Fruit fly (Drosophila melanogaster): Measurements from ENCODE around the gene Orct.
A peak's percentile ranks its signal among the peaks of the same experiment; 100 is the strongest.

The Orct gene

DNA sequence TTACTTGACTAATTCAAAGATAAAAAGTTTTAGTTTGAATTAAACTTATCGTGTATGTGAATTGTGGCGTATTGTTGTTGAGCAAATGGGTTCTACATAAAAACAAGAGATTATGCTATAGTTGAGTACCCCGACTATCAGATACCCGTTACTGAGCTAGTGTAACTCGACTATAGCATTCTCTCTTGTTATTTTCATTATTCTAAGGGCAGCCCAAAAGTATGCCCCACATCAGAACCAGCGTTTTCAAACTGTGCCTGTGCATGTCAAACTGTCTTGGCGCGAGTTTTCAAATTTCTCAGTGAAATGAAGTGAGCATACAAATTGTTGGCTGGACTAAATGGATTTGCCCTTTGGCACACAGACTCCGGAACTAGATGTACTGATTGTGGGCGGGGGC is 3.2 kb downstream of the Orct start, which contains the start of gene shps (continued):
- peak; percentile 92 for TF ChIP-seq mld (GFP tag; IDR thresholded peaks at IDR 0.05; ENCODE audit: partially characterized antibody)
- no peak for TF ChIP-seq CG1647 (GFP tag; optimal IDR thresholded peaks at IDR 0.05)
- TF ChIP-seq hbn (GFP tag; IDR thresholded peaks at IDR 0.05; ENCODE audit: partially characterized antibody) = peak; percentile 23; the same call in 1 of the 2 replicates
- peak; percentile 75 for TF ChIP-seq amos (GFP tag; IDR thresholded peaks at IDR 0.05; ENCODE audit: partially characterized antibody)
- TF ChIP-seq Hr3 (GFP tag; optimal IDR thresholded peaks at IDR 0.05) = no peak
- 0 out of 3 replicates have a peak, but pooled peaks have one; percentile 28 for TF ChIP-seq Optix (GFP tag; IDR thresholded peaks at IDR 0.05)
- TF ChIP-seq Tbp (GFP tag; optimal IDR thresholded peaks at IDR 0.05) = peak; percentile 91
- TF ChIP-seq fru (optimal IDR thresholded peaks at IDR 0.05) = no peak
- TF ChIP-seq zen2 (GFP tag; IDR thresholded peaks at IDR 0.05; ENCODE audit: partially characterized antibody) = peak; percentile 30; the same call in 1 of the 3 replicates
- 0 out of 3 replicates have a peak, but pooled peaks have one; percentile 30 for TF ChIP-seq z (GFP tag; IDR thresholded peaks at IDR 0.05)
- no peak for TF ChIP-seq ERR (GFP tag; optimal IDR thresholded peaks at IDR 0.05)
- TF ChIP-seq Dp (GFP tag; optimal IDR thresholded peaks at IDR 0.05) = peak; percentile 98
- no peak for TF ChIP-seq CG3726 (GFP tag; IDR thresholded peaks at IDR 0.05)
- TF ChIP-seq unc-4 (GFP tag; IDR thresholded peaks at IDR 0.05; ENCODE audit: partially characterized antibody) = peak; percentile 50; the same call in 1 of the 2 replicates
- no peak for TF ChIP-seq Gug (GFP tag; IDR thresholded peaks at IDR 0.05)
- peak; percentile 36; the same call in 1 of the 3 replicates for TF ChIP-seq Doc3 (GFP tag; IDR thresholded peaks at IDR 0.05; ENCODE audit: partially characterized antibody)
- 0 out of 3 replicates have a peak, but pooled peaks have one; percentile 14 for TF ChIP-seq CG6175 (GFP tag; IDR thresholded peaks at IDR 0.05)
- TF ChIP-seq disco-r (GFP tag; optimal IDR thresholded peaks at IDR 0.05) = no peak
- no peak for TF ChIP-seq nau (GFP tag; optimal IDR thresholded peaks at IDR 0.05)
- TF ChIP-seq CG13287 (GFP tag; IDR thresholded peaks at IDR 0.05; ENCODE audit: partially characterized antibody) = peak; percentile 73

DNA sequence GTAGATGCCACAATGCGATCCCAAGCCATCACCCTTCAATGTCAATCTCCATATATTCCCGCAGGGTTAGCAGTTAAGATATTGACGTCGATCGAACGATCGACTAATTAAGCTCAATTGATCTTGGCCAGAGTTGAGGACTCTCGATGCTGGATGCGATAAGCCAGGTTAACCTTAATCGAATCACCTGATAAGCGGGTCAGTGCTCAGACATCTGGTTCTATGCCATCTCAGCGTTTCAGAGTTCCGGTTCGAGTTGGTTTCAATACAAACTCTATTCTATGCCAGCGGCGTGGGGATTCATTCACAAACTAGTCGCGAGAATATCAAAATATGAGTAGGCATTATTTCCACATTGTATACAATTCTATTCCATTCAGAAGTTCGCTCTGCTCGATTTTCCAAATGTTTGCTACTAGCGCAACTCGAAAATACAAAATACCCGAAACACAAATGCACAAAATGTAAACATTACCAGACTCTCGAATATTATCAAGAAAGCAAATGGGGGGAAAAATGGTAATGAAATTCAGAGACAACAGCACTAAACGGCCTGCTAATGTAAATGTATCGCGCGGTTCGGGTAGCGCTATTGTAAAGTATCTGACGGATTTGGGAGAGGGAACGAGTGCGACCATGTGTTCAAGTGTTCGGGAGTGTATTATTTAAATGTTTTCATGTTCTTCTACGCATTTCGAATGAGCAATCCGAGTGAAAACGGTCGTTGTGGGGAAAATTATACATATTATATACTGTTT is 6.7 kb downstream of the Orct start:
- TF ChIP-seq pros (GFP tag; optimal IDR thresholded peaks at IDR 0.05) (peak; percentile 3), cg (GFP tag; optimal IDR thresholded peaks at IDR 0.05) (peak; percentile 23), Nf-YC (tag; optimal IDR thresholded peaks at IDR 0.05) (no peak), so (GFP tag; IDR thresholded peaks at IDR 0.05) (peak; percentile 42; the same call in 2 of the 3 replicates), abd-A (tag; optimal IDR thresholded peaks at IDR 0.05) (peak; percentile 60), Deaf1 (tag; optimal IDR thresholded peaks at IDR 0.05) (peak; percentile 58), grn (GFP tag; optimal IDR thresholded peaks at IDR 0.05) (peak; percentile 15), HmgD (GFP tag; optimal IDR thresholded peaks at IDR 0.05) (no peak), CG34376 (GFP tag; optimal IDR thresholded peaks at IDR 0.05) (peak; percentile 26), CG34224 (GFP tag; IDR thresholded peaks at IDR 0.05; ENCODE audit: partially characterized antibody) (no peak), vvl (GFP tag; IDR thresholded peaks at IDR 0.05) (peak; percentile 78), CG12769 (tag; optimal IDR thresholded peaks at IDR 0.05) (peak; percentile 78), Dll (GFP tag; IDR thresholded peaks at IDR 0.05; ENCODE audit: partially characterized antibody) (0 out of 4 replicates have a peak, but pooled peaks have one; percentile 15), E2f1 (GFP tag; IDR thresholded peaks at IDR 0.05) (no peak), CG6791 (GFP tag; IDR thresholded peaks at IDR 0.05; ENCODE audit: partially characterized antibody) (no peak), sug (tag; optimal IDR thresholded peaks at IDR 0.05) (peak; percentile 22), gem (tag; optimal IDR thresholded peaks at IDR 0.05) (peak; percentile 61), sd (tag; optimal IDR thresholded peaks at IDR 0.05) (peak; percentile 48), kni (GFP tag; optimal IDR thresholded peaks at IDR 0.05) (peak; percentile 38), CG8290 (GFP tag; optimal IDR thresholded peaks at IDR 0.05) (no peak), CG8290 (tag; optimal IDR thresholded peaks at IDR 0.05) (peak in 1 of 2 experiments; percentile 1), CG2199 (GFP tag; IDR thresholded peaks at IDR 0.05) (peak; percentile 96), D19A (tag; optimal IDR thresholded peaks at IDR 0.05) (peak; percentile 34), twi (tag; optimal IDR thresholded peaks at IDR 0.05) (peak; percentile 87), mld (GFP tag; IDR thresholded peaks at IDR 0.05; ENCODE audit: partially characterized antibody) (no peak), zfh1 (GFP tag; IDR thresholded peaks at IDR 0.05) (0 out of 3 replicates have a peak, but pooled peaks have one; percentile 27), sens (GFP tag) (peak; percentile 10), CG17612 (GFP tag; IDR thresholded peaks at IDR 0.05) (no peak)
